Worm (Caenorhabditis elegans) whole organism, L4 larva: Measurements from ENCODE around the gene W10G6.6.

Source experiments
- D1046.2 ChIP-seq: fragments of 200-800 bp; sonication (Bioruptor generic); IDR thresholded peaks from 2 replicates; pipeline ENCODE4 v1.3.6; 2022; ENCODE audit warnings: missing genetic modification characterization, missing compliant biosample characterization
- F37D6.2 ChIP-seq: sonication (generic microtip); optimal IDR thresholded peaks from 2 replicates; lab custom pipeline; 2016; ENCODE audit warnings: mild to moderate bottlenecking, missing genetic modification characterization, missing compliant biosample characterization
- T26A8.4 ChIP-seq: fragments of 200-800 bp; sonication (Bioruptor generic); IDR thresholded peaks from 2 replicates; pipeline ENCODE4 v1.3.6; 2022; ENCODE audit warnings: missing genetic modification characterization, missing compliant biosample characterization
- Y5F2A.4 ChIP-seq: fragments of 200-800 bp; sonication (Bioruptor generic); optimal IDR thresholded peaks from 2 replicates; lab custom pipeline; 2018; ENCODE audit warnings: mild to moderate bottlenecking, missing genetic modification characterization, missing compliant biosample characterization
- Y75B8A.6 ChIP-seq: fragments of 200-800 bp; sonication (Bioruptor generic); IDR thresholded peaks from 2 replicates; pipeline ENCODE4 v1.3.6; 2022; ENCODE audit warnings: missing genetic modification reagents, missing genetic modification characterization, missing compliant biosample characterization
- ceh-44 ChIP-seq: fragments of 200-800 bp; sonication (Bioruptor generic); IDR thresholded peaks from 2 replicates; pipeline ENCODE4 v1.3.6; 2022; ENCODE audit warnings: missing genetic modification reagents, missing genetic modification characterization, missing compliant biosample characterization
- ceh-82 ChIP-seq: sonication (generic microtip); optimal IDR thresholded peaks from 2 replicates; lab custom pipeline; 2017; ENCODE audit warnings: missing biosample characterization, missing genetic modification characterization
- ces-1 ChIP-seq: fragments of 150-350 bp; sonication (generic microtip); optimal IDR thresholded peaks from 4 replicates; lab custom pipeline; 2014; ENCODE audit warnings: missing biosample characterization, missing genetic modification reagents, missing genetic modification characterization
- ctbp-1 ChIP-seq: fragments of 200-800 bp; sonication (Bioruptor generic); IDR thresholded peaks from 2 replicates; pipeline ENCODE4 v1.3.6; 2022; ENCODE audit warnings: missing genetic modification reagents, missing genetic modification characterization, missing compliant biosample characterization
- daf-16 ChIP-seq, 3 experiments: sonication (generic microtip); optimal IDR thresholded peaks; 2 replicates each; lab custom pipeline; 2016 to 2017; ENCODE audit warnings: missing genetic modification characterization in 3 of 3, missing genetic modification reagents in 3 of 3, mild to moderate bottlenecking in 2 of 3, missing compliant biosample characterization in 2 of 3, missing biosample characterization in 1 of 3, moderate library complexity in 1 of 3
- daf-8 ChIP-seq: fragments of 200-800 bp; sonication (Bioruptor generic); IDR thresholded peaks from 2 replicates; pipeline ENCODE4 v1.3.6; 2022; ENCODE audit warnings: missing genetic modification characterization, missing compliant biosample characterization
- dmd-6 ChIP-seq: fragments of 200-800 bp; sonication (Bioruptor generic); IDR thresholded peaks from 2 replicates; pipeline ENCODE4 v1.3.6; 2022; ENCODE audit warnings: missing genetic modification reagents, missing genetic modification characterization, missing compliant biosample characterization
- dmd-8 ChIP-seq: fragments of 200-800 bp; sonication (Bioruptor generic); IDR thresholded peaks from 2 replicates; pipeline ENCODE4 v1.3.6; 2022; ENCODE audit warnings: missing genetic modification characterization, missing compliant biosample characterization
- dpl-1 ChIP-seq: fragments of 150-350 bp; optimal IDR thresholded peaks from 2 replicates; lab custom pipeline; 2014; ENCODE audit warnings: missing biosample characterization, missing genetic modification reagents, missing genetic modification characterization
- dve-1 ChIP-seq: sonication (generic microtip); optimal IDR thresholded peaks from 2 replicates; lab custom pipeline; 2017; ENCODE audit warnings: antibody characterized with exemption, mild to moderate bottlenecking, missing genetic modification characterization, missing compliant biosample characterization; ENCODE audit not compliant: insufficient read depth
- egl-27 ChIP-seq: sonication (generic microtip); optimal IDR thresholded peaks from 3 replicates; lab custom pipeline; 2017; ENCODE audit warnings: missing biosample characterization, missing genetic modification reagents, missing genetic modification characterization
- egl-43 ChIP-seq: fragments of 200-800 bp; sonication (Bioruptor generic); IDR thresholded peaks from 2 replicates; pipeline ENCODE4 v1.3.6; 2022; ENCODE audit warnings: missing genetic modification reagents, missing genetic modification characterization, missing compliant biosample characterization
- fkh-10 ChIP-seq: fragments of 150-350 bp; optimal IDR thresholded peaks from 2 replicates; lab custom pipeline; 2014; ENCODE audit warnings: missing biosample characterization, missing genetic modification reagents, missing genetic modification characterization
- gei-8 ChIP-seq: fragments of 200-800 bp; sonication (Bioruptor generic); optimal IDR thresholded peaks from 2 replicates; lab custom pipeline; 2018; ENCODE audit warnings: mild to moderate bottlenecking, missing genetic modification characterization, missing compliant biosample characterization
- hif-1 ChIP-seq, 2 experiments: sonication (generic microtip); optimal IDR thresholded peaks; 2 replicates each; lab custom pipeline; 2016 to 2017; ENCODE audit warnings: missing compliant biosample characterization in 2 of 2, missing genetic modification characterization in 2 of 2, missing genetic modification reagents in 2 of 2, missing genotype in 2 of 2, mild to moderate bottlenecking in 1 of 2
- hmg-1.1 ChIP-seq: fragments of 200-800 bp; sonication (Bioruptor generic); IDR thresholded peaks from 2 replicates; pipeline ENCODE4 v1.3.6; 2022; ENCODE audit warnings: missing genetic modification reagents, missing genetic modification characterization, missing compliant biosample characterization
- jun-1 ChIP-seq: fragments of 150-350 bp; optimal IDR thresholded peaks from 2 replicates; lab custom pipeline; 2014; ENCODE audit warnings: missing biosample characterization, missing genetic modification reagents, missing genetic modification characterization
- lim-7 ChIP-seq: fragments of 200-800 bp; sonication (Bioruptor generic); IDR thresholded peaks from 2 replicates; pipeline ENCODE4 v1.3.6; 2022; ENCODE audit warnings: missing genetic modification characterization, missing compliant biosample characterization
- lin-1 ChIP-seq: fragments of 200-800 bp; sonication (Bioruptor generic); IDR thresholded peaks from 2 replicates; pipeline ENCODE4 v1.3.6; 2022; ENCODE audit warnings: missing genetic modification reagents, missing genetic modification characterization, missing compliant biosample characterization
- lin-38 ChIP-seq: fragments of 200-800 bp; sonication (Bioruptor generic); IDR thresholded peaks from 2 replicates; pipeline ENCODE4 v1.3.6; 2022; ENCODE audit warnings: missing genetic modification reagents, missing genetic modification characterization, missing compliant biosample characterization
- lin-39 ChIP-seq: fragments of 150-350 bp; optimal IDR thresholded peaks from 2 replicates; lab custom pipeline; 2014; ENCODE audit warnings: missing biosample characterization, missing genetic modification reagents, missing genetic modification characterization
- lir-3 ChIP-seq: sonication (generic microtip); optimal IDR thresholded peaks from 2 replicates; lab custom pipeline; 2016; ENCODE audit warnings: mild to moderate bottlenecking, missing genetic modification characterization, missing compliant biosample characterization
- madf-9 ChIP-seq: fragments of 200-800 bp; sonication (Bioruptor generic); conservative IDR thresholded peaks from 2 replicates; pipeline ENCODE4 v1.3.6; 2022; ENCODE audit warnings: missing genetic modification reagents, missing genetic modification characterization, missing compliant biosample characterization
- mdt-29 ChIP-seq: fragments of 200-800 bp; sonication (Bioruptor generic); IDR thresholded peaks from 2 replicates; pipeline ENCODE4 v1.3.6; 2022; ENCODE audit warnings: missing genetic modification reagents, missing genetic modification characterization, missing compliant biosample characterization
- mes-2 ChIP-seq: sonication (generic microtip); optimal IDR thresholded peaks from 2 replicates; lab custom pipeline; 2016; ENCODE audit warnings: missing genotype, mild to moderate bottlenecking, missing genetic modification characterization, missing compliant biosample characterization; ENCODE audit not compliant: poor library complexity, severe bottlenecking
- mxl-2 ChIP-seq: fragments of 200-800 bp; sonication (Bioruptor generic); conservative IDR thresholded peaks from 2 replicates; pipeline ENCODE4 v1.3.6; 2022; ENCODE audit warnings: missing genetic modification reagents, missing genetic modification characterization, missing compliant biosample characterization
- nhr-25 ChIP-seq: sonication (generic microtip); optimal IDR thresholded peaks from 2 replicates; lab custom pipeline; 2017; ENCODE audit warnings: missing genetic modification characterization, mild to moderate bottlenecking, missing compliant biosample characterization, antibody characterized with exemption, moderate library complexity, borderline replicate concordance; ENCODE audit not compliant: insufficient read depth
- nhr-41 ChIP-seq: fragments of 200-800 bp; sonication (Bioruptor generic); IDR thresholded peaks from 2 replicates; pipeline ENCODE4 v1.3.6; 2022; ENCODE audit warnings: missing genetic modification reagents, missing genetic modification characterization, missing compliant biosample characterization
- pha-4 ChIP-seq, 2 experiments: fragments of 150-350 bp in 1 of 2; fragments of 200-800 bp in 1 of 2; sonication (Bioruptor generic) in 1 of 2; IDR thresholded peaks in 1 of 2; optimal IDR thresholded peaks in 1 of 2; 2 replicates each; pipeline versions ENCODE4 v1.3.6 to Lab custom; 2014 to 2022; ENCODE audit warnings: missing genetic modification characterization in 2 of 2, missing genetic modification reagents in 2 of 2, missing biosample characterization in 1 of 2, missing compliant biosample characterization in 1 of 2
- pqm-1 ChIP-seq: sonication (generic microtip); optimal IDR thresholded peaks from 2 replicates; lab custom pipeline; 2017; ENCODE audit warnings: missing biosample characterization, missing genetic modification characterization
- snpc-1.2 ChIP-seq: fragments of 200-800 bp; sonication (Bioruptor generic); IDR thresholded peaks from 2 replicates; pipeline ENCODE4 v1.3.6; 2022; ENCODE audit warnings: missing genetic modification reagents, missing genetic modification characterization, missing compliant biosample characterization
- tag-97 ChIP-seq: fragments of 200-800 bp; sonication (Bioruptor generic); IDR thresholded peaks from 2 replicates; pipeline ENCODE4 v1.3.6; 2022; ENCODE audit warnings: missing genetic modification characterization, missing compliant biosample characterization
- tra-1 ChIP-seq: fragments of 200-800 bp; sonication (Bioruptor generic); IDR thresholded peaks from 2 replicates; pipeline ENCODE4 v1.3.6; 2022; ENCODE audit warnings: missing genetic modification reagents, missing genetic modification characterization, missing compliant biosample characterization
- unc-39 ChIP-seq: sonication (generic microtip); optimal IDR thresholded peaks from 2 replicates; lab custom pipeline; 2017; ENCODE audit warnings: missing biosample characterization, missing genetic modification characterization
- unc-62 ChIP-seq, 3 experiments: fragments of 150-350 bp in 1 of 3; sonication (generic microtip); optimal IDR thresholded peaks in 2 of 3; peaks in 1 of 3; 1 replicate in 1 of 3; 2 replicates in 2 of 3; lab custom pipeline; 2014 to 2017; ENCODE audit warnings: missing biosample characterization in 3 of 3, missing genetic modification characterization in 3 of 3, missing genetic modification reagents in 3 of 3, missing genotype in 1 of 3
- vab-7 ChIP-seq: fragments of 200-800 bp; sonication (Bioruptor generic); IDR thresholded peaks from 2 replicates; pipeline ENCODE4 v1.3.6; 2022; ENCODE audit warnings: missing genetic modification reagents, missing genetic modification characterization, missing compliant biosample characterization
- zag-1 ChIP-seq: fragments of 150-350 bp; optimal IDR thresholded peaks from 2 replicates; lab custom pipeline; 2014; ENCODE audit warnings: missing biosample characterization, missing genetic modification characterization
- zfp-2 ChIP-seq: sonication (generic microtip); optimal IDR thresholded peaks from 2 replicates; lab custom pipeline; 2016; ENCODE audit warnings: mild to moderate bottlenecking, missing genetic modification characterization, missing compliant biosample characterization
- zip-2 ChIP-seq: fragments of 150-350 bp; optimal IDR thresholded peaks from 2 replicates; lab custom pipeline; 2014; ENCODE audit warnings: missing biosample characterization, missing genetic modification characterization

W10G6.6 gene

ce11 chrX:16209660-16210059 is 40.9 kb downstream of the W10G6.6 start (continued):
- peak; percentile 85; the same call in 1 of the 2 replicates for TF ChIP-seq Y75B8A.6 (GFP tag; lab: Robert Waterston, UW)
- peak; percentile 67 for TF ChIP-seq jun-1 (tag; lab: Kevin White, UChicago)
- TF ChIP-seq D1046.2 (GFP tag; lab: Robert Waterston, UW), result peak; percentile 89
- 0 out of 2 replicates have a peak, but pooled peaks have one; percentile 66 for TF ChIP-seq daf-8 (GFP tag; lab: Robert Waterston, UW)
- TF ChIP-seq gei-8 (GFP tag; lab: Kevin White, UChicago), result peak; percentile 57
- peak; percentile 85 for TF ChIP-seq ceh-44 (GFP tag; lab: Robert Waterston, UW)
- peak; percentile 93 for TF ChIP-seq tra-1 (GFP tag; lab: Robert Waterston, UW)
- TF ChIP-seq dmd-8 (GFP tag; lab: Robert Waterston, UW), result peak; percentile 97
- peak; percentile 99 for TF ChIP-seq egl-43 (GFP tag; lab: Robert Waterston, UW)
- TF ChIP-seq vab-7 (GFP tag; lab: Robert Waterston, UW), result peak; percentile 97
- TF ChIP-seq lir-3 (tag; lab: Kevin White, UChicago), result peak; percentile 79
- peak; percentile 99 for TF ChIP-seq hmg-1.1
- TF ChIP-seq ceh-82 (tag; lab: Kevin White, UChicago), result no peak
- peak; percentile 94 for TF ChIP-seq mes-2
- TF ChIP-seq zip-2 (tag; lab: Kevin White, UChicago), result peak; percentile 89
- peak; percentile 96 for TF ChIP-seq ctbp-1 (GFP tag; lab: Robert Waterston, UW)
- TF ChIP-seq madf-9 (GFP tag; lab: Robert Waterston, UW), result peak; percentile 91
- TF ChIP-seq lin-39 (tag; lab: Kevin White, UChicago), result no peak
- peak; percentile 96 for TF ChIP-seq lim-7 (GFP tag; lab: Robert Waterston, UW)
- peak; percentile 89 for TF ChIP-seq dve-1
- peak; percentile 70; the same call in 1 of the 2 replicates for TF ChIP-seq nhr-41 (GFP tag; lab: Robert Waterston, UW)
- TF ChIP-seq mxl-2, result peak; percentile 75
- TF ChIP-seq unc-39 (tag; lab: Kevin White, UChicago), result no peak
- peak; percentile 44 for TF ChIP-seq fkh-10 (GFP tag; lab: Kevin White, UChicago)
- TF ChIP-seq dpl-1 (GFP tag; lab: Kevin White, UChicago), result peak; percentile 59
- TF ChIP-seq zfp-2 (tag; lab: Kevin White, UChicago), result peak; percentile 52
- peak in 1 of 2 experiments; percentile 48 for TF ChIP-seq hif-1 (tag; optimal IDR thresholded peaks at IDR 0.05; lab: Kevin White, UChicago)
- peak; percentile 90 for TF ChIP-seq lin-1 (GFP tag; lab: Robert Waterston, UW)

ce11 chrX:16209122-16209521 is 41.5 kb downstream of the W10G6.6 start:
- TF ChIP-seq lim-7 (GFP tag; lab: Robert Waterston, UW), result peak; percentile 55
- TF ChIP-seq Y5F2A.4, result no peak
- TF ChIP-seq T26A8.4 (GFP tag; lab: Robert Waterston, UW), result no peak
- no peak for TF ChIP-seq zag-1 (tag; lab: Kevin White, UChicago)
- TF ChIP-seq unc-62 (GFP tag; optimal IDR thresholded peaks at IDR 0.05 in 1 of 2; lab: Kevin White, UChicago), result peak in 1 of 2 experiments; percentile 27
- TF ChIP-seq unc-62 (tag; optimal IDR thresholded peaks at IDR 0.05; lab: Kevin White, UChicago), result no peak
- TF ChIP-seq egl-27, result no peak
- no peak for TF ChIP-seq dmd-6 (GFP tag; lab: Robert Waterston, UW)
- 0 out of 2 replicates have a peak, but pooled peaks have one; percentile 9 for TF ChIP-seq nhr-41 (GFP tag; lab: Robert Waterston, UW)
- no peak for TF ChIP-seq F37D6.2 (tag; lab: Kevin White, UChicago)

ce11 chrX:16208667-16209066 is 41.9 kb downstream of the W10G6.6 start:
- TF ChIP-seq dpl-1 (GFP tag; lab: Kevin White, UChicago), result no peak
- TF ChIP-seq pqm-1 (tag; lab: Kevin White, UChicago), result no peak
- no peak for TF ChIP-seq ceh-82 (tag; lab: Kevin White, UChicago)
- peak; percentile 37 for TF ChIP-seq lin-38
- no peak for TF ChIP-seq tag-97 (GFP tag; lab: Robert Waterston, UW)
- peak; percentile 70; the same call in 1 of the 2 replicates for TF ChIP-seq lim-7 (GFP tag; lab: Robert Waterston, UW)
- peak; percentile 14 for TF ChIP-seq dmd-6 (GFP tag; lab: Robert Waterston, UW)
- TF ChIP-seq dmd-8 (GFP tag; lab: Robert Waterston, UW), result 0 out of 2 replicates have a peak, but pooled peaks have one; percentile 4
- TF ChIP-seq pha-4 (GFP tag; IDR thresholded peaks at IDR 0.05; lab: Robert Waterston, UW), result peak; percentile 39; the same call in 1 of the 2 replicates
- no peak for TF ChIP-seq pha-4 (tag; optimal IDR thresholded peaks at IDR 0.05; lab: Kevin White, UChicago)
- no peak for TF ChIP-seq nhr-25 (tag; lab: Kevin White, UChicago)
- TF ChIP-seq snpc-1.2 (GFP tag; lab: Robert Waterston, UW), result peak; percentile 47; the same call in 1 of the 2 replicates
- TF ChIP-seq daf-16 (GFP tag; optimal IDR thresholded peaks at IDR 0.05; lab: Kevin White, UChicago), result no peak
- peak; percentile 8 for TF ChIP-seq daf-16 (tag; optimal IDR thresholded peaks at IDR 0.05; lab: Kevin White, UChicago)
- TF ChIP-seq mes-2, result peak; percentile 22
- TF ChIP-seq mdt-29 (GFP tag; lab: Robert Waterston, UW), result no peak
- TF ChIP-seq egl-43 (GFP tag; lab: Robert Waterston, UW), result 0 out of 2 replicates have a peak, but pooled peaks have one; percentile 55
- no peak for TF ChIP-seq ces-1 (GFP tag; lab: Kevin White, UChicago)
- TF ChIP-seq nhr-41 (GFP tag; lab: Robert Waterston, UW), result peak; percentile 41; the same call in 1 of the 2 replicates
